Fruit fly (Drosophila melanogaster) whole organism: Measurements from ENCODE around the gene CG33723.

Experiments used
- CG8478 ChIP-seq: fragments of >200 bp; optimal IDR thresholded peaks from 2 replicates; lab custom pipeline; 2018; ENCODE audit warnings: inconsistent platforms
- Dll ChIP-seq: fragments of >200 bp; optimal IDR thresholded peaks from 2 replicates; lab custom pipeline; 2017
- pan ChIP-seq: fragments of >200 bp; optimal IDR thresholded peaks from 2 replicates; lab custom pipeline; 2017
- psq ChIP-seq: fragments of >200 bp; optimal IDR thresholded peaks from 2 replicates; lab custom pipeline; 2017
- usp ChIP-seq: fragments of >200 bp; optimal IDR thresholded peaks from 2 replicates; lab custom pipeline; 2017; ENCODE audit warnings: missing biosample characterization, missing genetic modification characterization, mixed read lengths

DNA sequence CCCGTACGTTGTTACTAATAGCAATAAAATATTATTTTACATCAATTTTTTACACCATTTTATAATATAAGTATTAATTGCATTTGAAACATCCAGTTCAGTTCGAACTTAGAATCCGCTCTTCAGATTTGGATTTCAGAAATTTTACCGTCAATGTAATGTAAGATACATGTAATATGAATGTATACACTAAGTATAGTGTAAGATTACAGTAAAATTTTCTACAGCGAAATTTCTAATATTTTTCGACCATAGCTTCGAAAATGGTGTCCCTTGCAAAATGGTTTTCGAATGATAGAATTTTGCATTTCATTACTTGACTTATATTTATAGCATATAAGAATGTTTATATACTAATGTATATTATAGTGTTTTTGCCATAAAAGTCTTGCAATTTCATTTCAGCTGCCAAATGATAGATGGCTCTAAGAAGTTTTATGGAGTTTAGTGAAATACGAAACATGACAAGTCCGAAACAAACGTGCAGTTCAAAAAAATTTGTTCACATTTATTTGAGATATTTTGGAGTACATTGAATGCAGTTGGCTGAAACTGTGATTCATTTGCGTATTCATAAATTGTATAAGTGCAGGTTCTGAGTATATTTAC, 24.0 kb upstream of the CG33723 start:
- TF ChIP-seq Dll (lab: Kevin White, UChicago) (no peak), CG8478 (lab: Kevin White, UChicago) (no peak), psq (lab: Kevin White, UChicago) (no peak), usp (no peak), pan (lab: Kevin White, UChicago) (no peak)
